Worm (Caenorhabditis elegans) whole organism, L3 larva: Measurements from ENCODE around the gene ostf-4.

Experiments used
- R02D3.7 ChIP-seq: fragments of 150-350 bp; optimal IDR thresholded peaks from 2 replicates; lab custom pipeline; 2014; ENCODE audit warnings: missing biosample characterization, missing genetic modification characterization
- ZK546.5 ChIP-seq: sonication (generic microtip); optimal IDR thresholded peaks from 2 replicates; lab custom pipeline; 2017; ENCODE audit warnings: missing biosample characterization, missing genetic modification characterization
- aly-2 ChIP-seq: fragments of 150-350 bp; optimal IDR thresholded peaks from 2 replicates; lab custom pipeline; 2014; ENCODE audit warnings: missing biosample characterization, missing genetic modification characterization
- ama-1 ChIP-seq: fragments of 150-350 bp; optimal IDR thresholded peaks from 2 replicates; lab custom pipeline; 2018
- ceh-16 ChIP-seq: sonication (generic microtip); optimal IDR thresholded peaks from 2 replicates; lab custom pipeline; 2017; ENCODE audit warnings: missing biosample characterization, missing genetic modification characterization
- ceh-28 ChIP-seq: fragments of 150-350 bp; optimal IDR thresholded peaks from 2 replicates; lab custom pipeline; 2014; ENCODE audit warnings: missing biosample characterization, missing genetic modification reagents, missing genetic modification characterization
- ceh-82 ChIP-seq: fragments of 150-350 bp; optimal IDR thresholded peaks from 2 replicates; lab custom pipeline; 2014; ENCODE audit warnings: missing biosample characterization, missing genetic modification characterization
- ceh-9 ChIP-seq: sonication (generic microtip); optimal IDR thresholded peaks from 2 replicates; lab custom pipeline; 2018; ENCODE audit warnings: missing biosample characterization, missing genetic modification characterization
- daf-12 ChIP-seq: fragments of 150-350 bp; optimal IDR thresholded peaks from 2 replicates; lab custom pipeline; 2014; ENCODE audit warnings: missing biosample characterization, missing genetic modification reagents, missing genetic modification characterization
- egl-27 ChIP-seq: sonication (generic microtip); optimal IDR thresholded peaks from 4 replicates; lab custom pipeline; 2017; ENCODE audit warnings: missing biosample characterization, missing genetic modification reagents, missing genetic modification characterization
- egl-5 ChIP-seq: fragments of 150-350 bp; optimal IDR thresholded peaks from 2 replicates; lab custom pipeline; 2017; ENCODE audit warnings: missing biosample characterization, missing genetic modification reagents, missing genetic modification characterization, inconsistent platforms
- elt-1 ChIP-seq: fragments of 150-350 bp; optimal IDR thresholded peaks from 2 replicates; lab custom pipeline; 2014; ENCODE audit warnings: missing biosample characterization, missing genetic modification characterization
- elt-2 ChIP-seq: sonication (generic microtip); optimal IDR thresholded peaks from 2 replicates; lab custom pipeline; 2016; ENCODE audit warnings: missing genetic modification reagents, mild to moderate bottlenecking, missing genetic modification characterization, missing compliant biosample characterization
- elt-3 ChIP-seq, 3 experiments: fragments of 150-350 bp in 1 of 3; sonication (generic microtip) in 2 of 3; optimal IDR thresholded peaks; 2 replicates in 2 of 3; 4 replicates in 1 of 3; lab custom pipeline; 2014 to 2017; ENCODE audit warnings: missing biosample characterization in 3 of 3, missing genetic modification characterization in 3 of 3
- eor-1 ChIP-seq, 2 experiments: fragments of 150-350 bp; optimal IDR thresholded peaks; 2 replicates each; lab custom pipeline; 2014 to 2018; ENCODE audit warnings: missing biosample characterization in 2 of 2, missing genetic modification characterization in 2 of 2
- fkh-10 ChIP-seq: sonication (generic microtip); optimal IDR thresholded peaks from 2 replicates; lab custom pipeline; 2017; ENCODE audit warnings: missing biosample characterization, missing genetic modification reagents, missing genetic modification characterization
- fkh-2 ChIP-seq: fragments of 150-350 bp; optimal IDR thresholded peaks from 2 replicates; lab custom pipeline; 2014; ENCODE audit warnings: missing biosample characterization, missing genetic modification reagents, missing genetic modification characterization
- fos-1 ChIP-seq: fragments of 150-350 bp; optimal IDR thresholded peaks from 2 replicates; lab custom pipeline; 2014; ENCODE audit warnings: missing biosample characterization, missing genetic modification characterization
- hmg-11 ChIP-seq: sonication (generic microtip); optimal IDR thresholded peaks from 2 replicates; lab custom pipeline; 2016; ENCODE audit warnings: missing genetic modification characterization, missing compliant biosample characterization
- jun-1 ChIP-seq: fragments of 150-350 bp; optimal IDR thresholded peaks from 2 replicates; lab custom pipeline; 2014; ENCODE audit warnings: missing biosample characterization, missing genetic modification reagents, missing genetic modification characterization
- lin-15B ChIP-seq: fragments of 150-350 bp; optimal IDR thresholded peaks from 2 replicates; lab custom pipeline; 2014; ENCODE audit warnings: missing biosample characterization, missing genetic modification characterization
- lin-39 ChIP-seq: fragments of 150-350 bp; optimal IDR thresholded peaks from 2 replicates; lab custom pipeline; 2018; ENCODE audit warnings: missing biosample characterization, missing genetic modification reagents, missing genetic modification characterization
- lsy-12 ChIP-seq: sonication (generic microtip); optimal IDR thresholded peaks from 2 replicates; lab custom pipeline; 2016; ENCODE audit warnings: mild to moderate bottlenecking, missing genetic modification characterization, missing compliant biosample characterization
- mdl-1 ChIP-seq: fragments of 150-350 bp; optimal IDR thresholded peaks from 2 replicates; lab custom pipeline; 2014; ENCODE audit warnings: missing biosample characterization, missing genetic modification characterization
- mml-1 ChIP-seq: fragments of 150-350 bp; sonication (generic microtip); optimal IDR thresholded peaks from 3 replicates; lab custom pipeline; 2014; ENCODE audit warnings: missing biosample characterization, missing genetic modification characterization
- nfya-1 ChIP-seq: sonication (generic microtip); optimal IDR thresholded peaks from 2 replicates; lab custom pipeline; 2017; ENCODE audit warnings: missing genetic modification characterization, mild to moderate bottlenecking, missing compliant biosample characterization, antibody characterized with exemption, moderate library complexity; ENCODE audit not compliant: insufficient read depth
- nhr-11 ChIP-seq: fragments of 150-350 bp; optimal IDR thresholded peaks from 2 replicates; lab custom pipeline; 2014; ENCODE audit warnings: missing biosample characterization, missing genetic modification characterization
- nhr-12 ChIP-seq: fragments of 150-350 bp; optimal IDR thresholded peaks from 2 replicates; lab custom pipeline; 2014; ENCODE audit warnings: missing biosample characterization, missing genetic modification characterization
- nhr-23 ChIP-seq: fragments of 150-350 bp; optimal IDR thresholded peaks from 2 replicates; lab custom pipeline; 2014; ENCODE audit warnings: missing biosample characterization, missing genetic modification reagents, missing genetic modification characterization
- nhr-237 ChIP-seq: fragments of 150-350 bp; optimal IDR thresholded peaks from 2 replicates; lab custom pipeline; 2014; ENCODE audit warnings: missing biosample characterization, missing genetic modification characterization
- nhr-25 ChIP-seq: sonication (generic microtip); optimal IDR thresholded peaks from 2 replicates; lab custom pipeline; 2017; ENCODE audit warnings: missing biosample characterization, missing genetic modification characterization
- nhr-28 ChIP-seq: fragments of 150-350 bp; optimal IDR thresholded peaks from 2 replicates; lab custom pipeline; 2014; ENCODE audit warnings: missing biosample characterization, missing genetic modification characterization
- nhr-43 ChIP-seq: sonication (generic microtip); optimal IDR thresholded peaks from 2 replicates; lab custom pipeline; 2016; ENCODE audit warnings: mild to moderate bottlenecking, missing genetic modification characterization, missing compliant biosample characterization; ENCODE audit not compliant: poor library complexity, severe bottlenecking
- nhr-67 ChIP-seq: fragments of 150-350 bp; optimal IDR thresholded peaks from 2 replicates; lab custom pipeline; 2014; ENCODE audit warnings: missing biosample characterization, missing genetic modification characterization
- nhr-76 ChIP-seq: fragments of 150-350 bp; sonication (generic microtip); optimal IDR thresholded peaks from 5 replicates; lab custom pipeline; 2014; ENCODE audit warnings: missing biosample characterization, missing genetic modification characterization
- nhr-77 ChIP-seq: fragments of 150-350 bp; optimal IDR thresholded peaks from 2 replicates; lab custom pipeline; 2014; ENCODE audit warnings: missing biosample characterization, missing genetic modification characterization
- pha-4 ChIP-seq: fragments of 150-350 bp; optimal IDR thresholded peaks from 2 replicates; lab custom pipeline; 2014; ENCODE audit warnings: missing biosample characterization, missing genetic modification reagents, missing genetic modification characterization
- pqm-1 ChIP-seq: fragments of 150-350 bp; optimal IDR thresholded peaks from 2 replicates; lab custom pipeline; 2017; ENCODE audit warnings: missing biosample characterization, missing genetic modification characterization, inconsistent platforms
- sea-2 ChIP-seq: fragments of 150-350 bp; sonication (generic microtip); optimal IDR thresholded peaks from 4 replicates; lab custom pipeline; 2014; ENCODE audit warnings: missing biosample characterization, missing genetic modification reagents, missing genetic modification characterization
- skn-1 ChIP-seq: fragments of 150-350 bp; optimal IDR thresholded peaks from 2 replicates; lab custom pipeline; 2014; ENCODE audit warnings: missing biosample characterization, missing genetic modification characterization
- snpc-4 ChIP-seq: fragments of 150-350 bp; optimal IDR thresholded peaks from 2 replicates; lab custom pipeline; 2014; ENCODE audit warnings: missing biosample characterization, missing genetic modification characterization
- tbx-2 ChIP-seq: sonication (generic microtip); optimal IDR thresholded peaks from 2 replicates; lab custom pipeline; 2016; ENCODE audit warnings: mild to moderate bottlenecking, missing genetic modification characterization, missing compliant biosample characterization
- unc-39 ChIP-seq: sonication (generic microtip); optimal IDR thresholded peaks from 4 replicates; lab custom pipeline; 2017; ENCODE audit warnings: missing biosample characterization, missing genetic modification characterization
- unc-62 ChIP-seq: fragments of 150-350 bp; sonication (generic microtip); optimal IDR thresholded peaks from 4 replicates; lab custom pipeline; 2014; ENCODE audit warnings: missing biosample characterization, missing genetic modification reagents, missing genetic modification characterization
- zag-1 ChIP-seq: fragments of 150-350 bp; optimal IDR thresholded peaks from 2 replicates; lab custom pipeline; 2014; ENCODE audit warnings: missing biosample characterization, missing genetic modification characterization
- ztf-11 ChIP-seq: fragments of 150-350 bp; optimal IDR thresholded peaks from 2 replicates; lab custom pipeline; 2014; ENCODE audit warnings: missing biosample characterization, missing genetic modification characterization
- ztf-4 ChIP-seq: fragments of 150-350 bp; optimal IDR thresholded peaks from 2 replicates; lab custom pipeline; 2014; ENCODE audit warnings: missing biosample characterization, missing genetic modification characterization

The ostf-4 gene

DNA sequence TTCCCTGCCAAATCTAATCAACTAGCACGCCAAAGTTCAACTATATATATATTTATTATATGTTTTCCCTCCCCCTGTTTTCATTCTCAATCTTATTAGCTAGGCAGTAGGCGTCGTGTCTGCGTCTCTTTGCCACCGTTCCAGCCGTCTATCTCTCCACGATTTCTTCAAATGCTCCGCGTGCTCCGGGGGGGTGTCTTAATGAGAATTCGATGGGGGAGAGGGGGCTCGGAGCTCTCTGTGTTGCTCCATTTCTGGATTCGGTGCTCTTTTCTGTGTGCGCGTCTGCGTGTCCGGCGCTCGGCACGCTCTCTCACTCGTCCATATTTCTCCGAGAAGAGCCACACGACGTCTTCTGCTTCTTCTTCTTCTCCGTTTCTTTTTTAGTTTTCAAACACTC lies 34.1 kb downstream of the ostf-4 start:
- TF ChIP-seq fos-1 (tag; lab: Kevin White, UChicago) (no peak), sea-2 (GFP tag; lab: Kevin White, UChicago) (peak; percentile 8), unc-39 (tag; lab: Kevin White, UChicago) (no peak), aly-2 (tag; lab: Kevin White, UChicago) (no peak), ZK546.5 (no peak), nhr-25 (tag; lab: Kevin White, UChicago) (no peak), lin-15B (tag; lab: Kevin White, UChicago) (peak; percentile 52), ceh-9 (no peak), unc-62 (GFP tag; lab: Kevin White, UChicago) (no peak), fkh-2 (tag; lab: Kevin White, UChicago) (no peak), nhr-67 (tag; lab: Kevin White, UChicago) (no peak), nhr-76 (tag; lab: Kevin White, UChicago) (no peak), mdl-1 (tag; lab: Kevin White, UChicago) (peak; percentile 12), ceh-16 (tag; lab: Kevin White, UChicago) (no peak), fkh-10 (GFP tag; lab: Kevin White, UChicago) (peak; percentile 87), elt-2 (no peak), nhr-23 (tag; lab: Kevin White, UChicago) (no peak), pqm-1 (tag; lab: Kevin White, UChicago) (no peak), elt-1 (tag; lab: Kevin White, UChicago) (peak; percentile 13), mml-1 (no peak), ztf-11 (no peak), egl-27 (no peak), ama-1 (no peak), nhr-28 (tag; lab: Kevin White, UChicago) (no peak), ztf-4 (tag; lab: Kevin White, UChicago) (no peak), lsy-12 (no peak), tbx-2 (tag; lab: Kevin White, UChicago) (peak; percentile 8), snpc-4 (tag; lab: Kevin White, UChicago) (peak; percentile 11), nhr-77 (tag; lab: Kevin White, UChicago) (no peak), zag-1 (tag; lab: Kevin White, UChicago) (no peak), nhr-237 (tag; lab: Kevin White, UChicago) (no peak), nhr-11 (tag; lab: Kevin White, UChicago) (no peak), elt-3 (tag; optimal IDR thresholded peaks at IDR 0.05; lab: Kevin White, UChicago) (no peak), nhr-12 (no peak), egl-5 (tag; lab: Kevin White, UChicago) (no peak), nhr-43 (tag; lab: Kevin White, UChicago) (no peak), lin-39 (tag; lab: Kevin White, UChicago) (peak; percentile 94), pha-4 (tag; lab: Kevin White, UChicago) (no peak), nfya-1 (tag; lab: Kevin White, UChicago) (peak; percentile 74), daf-12 (tag; lab: Kevin White, UChicago) (no peak), ceh-28 (tag; lab: Kevin White, UChicago) (peak; percentile 31), skn-1 (tag; lab: Kevin White, UChicago) (no peak), hmg-11 (peak; percentile 73), R02D3.7 (tag; lab: Kevin White, UChicago) (no peak), jun-1 (tag; lab: Kevin White, UChicago) (no peak), ceh-82 (tag; lab: Kevin White, UChicago) (no peak), eor-1 (tag; optimal IDR thresholded peaks at IDR 0.05; lab: Kevin White, UChicago) (no peak)
